Fruit fly (Drosophila melanogaster) whole organism, wandering third instar larva: ENCODE data around the gene CG9467.

Experiments
- CG32264 ChIP-seq: fragments of 200-800 bp; sonication (Bioruptor generic); optimal IDR thresholded peaks from 2 replicates; lab custom pipeline; 2016; ENCODE audit warnings: missing biosample characterization, missing genetic modification characterization
- CG9705 ChIP-seq: fragments of 200-800 bp; sonication (Bioruptor generic); optimal IDR thresholded peaks from 2 replicates; lab custom pipeline; 2018; ENCODE audit warnings: missing biosample characterization, mild to moderate bottlenecking, missing genetic modification characterization
- CrebA ChIP-seq: fragments of 200-800 bp; sonication (Bioruptor generic); optimal IDR thresholded peaks from 2 replicates; lab custom pipeline; 2016; ENCODE audit warnings: missing biosample characterization, mild to moderate bottlenecking, missing genetic modification characterization, borderline replicate concordance
- Dfd ChIP-seq: fragments of >200 bp; optimal IDR thresholded peaks from 2 replicates; lab custom pipeline; 2017; ENCODE audit warnings: missing biosample characterization, missing genetic modification characterization
- Dif ChIP-seq: fragments of 200-275, 200-300 bp; sonication (Bioruptor generic); optimal IDR thresholded peaks from 2 replicates; lab custom pipeline; 2018; ENCODE audit warnings: missing biosample characterization, missing genetic modification characterization; ENCODE audit not compliant: partially characterized antibody
- GATAd ChIP-seq: sonication (Bioruptor generic); optimal IDR thresholded peaks from 2 replicates; lab custom pipeline; 2016; ENCODE audit warnings: missing biosample characterization, missing genetic modification characterization
- HLH106 ChIP-seq: fragments of 200-800 bp; optimal IDR thresholded peaks from 3 replicates; lab custom pipeline; 2019; ENCODE audit warnings: missing biosample characterization, mild to moderate bottlenecking, missing genetic modification characterization, moderate library complexity
- Hnf4 ChIP-seq: fragments of 200-800 bp; sonication (Bioruptor generic); optimal IDR thresholded peaks from 2 replicates; lab custom pipeline; 2016; ENCODE audit warnings: missing biosample characterization, mild to moderate bottlenecking, missing genetic modification characterization
- Hr83 ChIP-seq: fragments of 200-300 bp; sonication (Bioruptor generic); optimal IDR thresholded peaks from 2 replicates; lab custom pipeline; 2016; ENCODE audit warnings: missing biosample characterization, mild to moderate bottlenecking, missing genetic modification characterization, moderate library complexity; ENCODE audit not compliant: poor library complexity, severe bottlenecking
- Jra ChIP-seq: sonication (Bioruptor generic); optimal IDR thresholded peaks from 2 replicates; lab custom pipeline; 2016; ENCODE audit warnings: missing biosample characterization, missing genetic modification characterization
- Mio ChIP-seq: sonication (Bioruptor generic); optimal IDR thresholded peaks from 2 replicates; lab custom pipeline; 2016; ENCODE audit warnings: missing biosample characterization, missing genetic modification characterization
- Myc ChIP-seq: fragments of >200 bp; optimal IDR thresholded peaks from 2 replicates; lab custom pipeline; 2017
- N ChIP-seq: fragments of >200 bp; optimal IDR thresholded peaks from 2 replicates; lab custom pipeline; 2018; ENCODE audit warnings: missing biosample characterization, missing external identifiers, missing genetic modification characterization
- OdsH ChIP-seq: fragments of 200-800 bp; sonication (Bioruptor generic); optimal IDR thresholded peaks from 2 replicates; lab custom pipeline; 2016; ENCODE audit warnings: missing biosample characterization, mild to moderate bottlenecking, missing genetic modification characterization
- Rel ChIP-seq, 2 experiments: fragments of 200-800 bp; sonication (Bioruptor generic) in 1 of 2; optimal IDR thresholded peaks; 2 replicates in 1 of 2; 3 replicates in 1 of 2; lab custom pipeline; 2016 to 2019; ENCODE audit warnings: mild to moderate bottlenecking in 2 of 2, missing biosample characterization in 2 of 2, missing genetic modification characterization in 2 of 2, moderate library complexity in 1 of 2
- Sp1 ChIP-seq: fragments of 200-800 bp; sonication (Bioruptor generic); optimal IDR thresholded peaks from 3 replicates; lab custom pipeline; 2019; ENCODE audit warnings: missing biosample characterization, mild to moderate bottlenecking, missing genetic modification characterization, moderate library complexity
- Vsx2 ChIP-seq: fragments of 200-300, 225-300 bp; sonication (Bioruptor generic); optimal IDR thresholded peaks from 2 replicates; lab custom pipeline; 2018; ENCODE audit warnings: missing biosample characterization, missing genetic modification characterization; ENCODE audit not compliant: partially characterized antibody
- br ChIP-seq: fragments of 200-800 bp; sonication (Bioruptor generic); optimal IDR thresholded peaks from 2 replicates; lab custom pipeline; 2016; ENCODE audit warnings: missing biosample characterization, missing genetic modification characterization
- brk ChIP-seq: fragments of 200-800 bp; sonication (Bioruptor generic); optimal IDR thresholded peaks from 2 replicates; lab custom pipeline; 2016; ENCODE audit warnings: missing biosample characterization, mild to moderate bottlenecking, missing genetic modification characterization
- dl ChIP-seq, 2 experiments: fragments of 175-275, 200-275 bp in 1 of 2; fragments of 200-275 bp in 1 of 2; sonication (Bioruptor generic); optimal IDR thresholded peaks; lab custom pipeline; 2018; ENCODE audit warnings: mild to moderate bottlenecking in 2 of 2, missing biosample characterization in 2 of 2, missing genetic modification characterization in 2 of 2, moderate library complexity in 2 of 2; ENCODE audit not compliant: partially characterized antibody in 2 of 2, insufficient read depth in 1 of 2
- dmrt93B ChIP-seq: fragments of 200-800 bp; sonication (Bioruptor generic); optimal IDR thresholded peaks from 2 replicates; lab custom pipeline; 2018; ENCODE audit warnings: missing biosample characterization, mild to moderate bottlenecking, missing genetic modification characterization
- dsf ChIP-seq: sonication (Bioruptor generic); optimal IDR thresholded peaks from 2 replicates; lab custom pipeline; 2016; ENCODE audit warnings: missing biosample characterization, missing genetic modification characterization, borderline replicate concordance
- ey ChIP-seq: fragments of 200-800 bp; sonication (Bioruptor generic); optimal IDR thresholded peaks from 2 replicates; lab custom pipeline; 2016; ENCODE audit warnings: missing biosample characterization, missing genetic modification characterization
- foxo ChIP-seq, 2 experiments: fragments of 200-800 bp; sonication (Bioruptor generic); optimal IDR thresholded peaks; 2 replicates in 1 of 2; 3 replicates in 1 of 2; lab custom pipeline; 2016 to 2017; ENCODE audit warnings: missing biosample characterization in 2 of 2, missing genetic modification characterization in 2 of 2
- fru ChIP-seq: fragments of 200-800 bp; sonication (Bioruptor generic); optimal IDR thresholded peaks from 3 replicates; lab custom pipeline; 2016; ENCODE audit warnings: missing biosample characterization, mild to moderate bottlenecking, missing genetic modification characterization
- h ChIP-seq: fragments of 200-800 bp; sonication (Bioruptor generic); optimal IDR thresholded peaks from 3 replicates; lab custom pipeline; 2016; ENCODE audit warnings: missing biosample characterization, mild to moderate bottlenecking, missing genetic modification characterization
- jim ChIP-seq: fragments of 175-275, 200-325 bp; sonication (Bioruptor generic); optimal IDR thresholded peaks from 2 replicates; lab custom pipeline; 2016; ENCODE audit warnings: missing biosample characterization, mild to moderate bottlenecking, missing genetic modification characterization
- pan ChIP-seq: fragments of >200 bp; optimal IDR thresholded peaks from 2 replicates; lab custom pipeline; 2017
- psq ChIP-seq: fragments of 200-800 bp; sonication (Bioruptor generic); optimal IDR thresholded peaks from 3 replicates; lab custom pipeline; 2017; ENCODE audit warnings: missing biosample characterization, mild to moderate bottlenecking, missing genetic modification characterization, moderate library complexity
- rgr ChIP-seq: fragments of 200-800 bp; sonication (Bioruptor generic); optimal IDR thresholded peaks from 3 replicates; lab custom pipeline; 2016; ENCODE audit warnings: missing biosample characterization, mild to moderate bottlenecking, missing genetic modification characterization
- sage ChIP-seq: fragments of 200-800 bp; sonication (Bioruptor generic); optimal IDR thresholded peaks from 2 replicates; lab custom pipeline; 2016; ENCODE audit warnings: missing biosample characterization, mild to moderate bottlenecking, missing genetic modification characterization
- sv ChIP-seq: fragments of 200-800 bp; sonication (Bioruptor generic); optimal IDR thresholded peaks from 3 replicates; lab custom pipeline; 2016; ENCODE audit warnings: missing biosample characterization, missing genetic modification characterization
- tai ChIP-seq: sonication (Bioruptor generic); optimal IDR thresholded peaks from 2 replicates; lab custom pipeline; 2016; ENCODE audit warnings: missing biosample characterization, missing genetic modification characterization
- woc ChIP-seq: sonication (Bioruptor generic); optimal IDR thresholded peaks from 2 replicates; lab custom pipeline; 2016; ENCODE audit warnings: missing biosample characterization, mild to moderate bottlenecking, missing genetic modification characterization

The CG9467 gene

dm6 chr3R:9774147-9774546 lies 26.7 kb downstream of the CG9467 start, which contains the start of gene Whamy:
Whamy (minus strand) TSS chr3R:9774419.
- TF ChIP-seq Sp1 (GFP tag; lab: Kevin White, UChicago) = peak; percentile 27
- TF ChIP-seq dsf (GFP tag; lab: Kevin White, UChicago) = no peak
- TF ChIP-seq OdsH (GFP tag; lab: Kevin White, UChicago) = peak; percentile 17
- no peak for TF ChIP-seq fru (GFP tag; lab: Kevin White, UChicago)
- TF ChIP-seq sage (GFP tag; lab: Kevin White, UChicago) = no peak
- TF ChIP-seq rgr (GFP tag; lab: Kevin White, UChicago) = peak; percentile 4
- TF ChIP-seq Hr83 (GFP tag; lab: Kevin White, UChicago) = peak; percentile 12
- TF ChIP-seq tai = no peak
- TF ChIP-seq Rel (GFP tag; optimal IDR thresholded peaks at IDR 0.05; lab: Kevin White, UChicago) = no peak
- TF ChIP-seq Rel (tag; optimal IDR thresholded peaks at IDR 0.05; lab: Kevin White, UChicago) = peak; percentile 93
- peak; percentile 24 for TF ChIP-seq br
- peak; percentile 8 for TF ChIP-seq Jra
- peak; percentile 5 for TF ChIP-seq h (GFP tag; lab: Kevin White, UChicago)
- TF ChIP-seq, all 38 proteins: peak for 8

- peak; percentile 94 for TF ChIP-seq psq
- TF ChIP-seq Rel (GFP tag; optimal IDR thresholded peaks at IDR 0.05; lab: Kevin White, UChicago) = peak; percentile 89
- TF ChIP-seq Rel (tag; optimal IDR thresholded peaks at IDR 0.05; lab: Kevin White, UChicago) = peak; percentile 87
- peak; percentile 98 for TF ChIP-seq OdsH (GFP tag; lab: Kevin White, UChicago)
- TF ChIP-seq woc (GFP tag; lab: Kevin White, UChicago) = peak; percentile 97
- TF ChIP-seq br = peak; percentile 97
- TF ChIP-seq sv (GFP tag; lab: Kevin White, UChicago) = peak; percentile 91
- TF ChIP-seq rgr (GFP tag; lab: Kevin White, UChicago) = peak; percentile 99
- peak; percentile 98 for TF ChIP-seq ey (GFP tag; lab: Kevin White, UChicago)
- no peak for TF ChIP-seq Dfd (GFP tag; lab: Kevin White, UChicago)
- peak; percentile 5 for TF ChIP-seq jim
- peak; percentile 73 for TF ChIP-seq Mio (GFP tag; lab: Kevin White, UChicago)
- TF ChIP-seq dmrt93B (GFP tag; lab: Kevin White, UChicago) = peak; percentile 82
- peak; percentile 41 for TF ChIP-seq Hr83 (GFP tag; lab: Kevin White, UChicago)
- peak; percentile 88 for TF ChIP-seq CG9705 (GFP tag; lab: Kevin White, UChicago)
- TF ChIP-seq N (GFP tag; lab: Kevin White, UChicago) = no peak
- peak; percentile 53 to 99 for TF ChIP-seq foxo (GFP tag; optimal IDR thresholded peaks at IDR 0.05; lab: Kevin White, UChicago)
- TF ChIP-seq Myc (lab: Kevin White, UChicago) = no peak
- peak; percentile 97 for TF ChIP-seq Jra
- TF ChIP-seq fru (GFP tag; lab: Kevin White, UChicago) = peak; percentile 98
- TF ChIP-seq sage (GFP tag; lab: Kevin White, UChicago) = peak; percentile 95
- peak; percentile 96 for TF ChIP-seq Sp1 (GFP tag; lab: Kevin White, UChicago)
- no peak for TF ChIP-seq brk (GFP tag; lab: Kevin White, UChicago)
- peak; percentile 86 for TF ChIP-seq GATAd
- peak; percentile 92 for TF ChIP-seq CG32264 (GFP tag; lab: Kevin White, UChicago)
- no peak for TF ChIP-seq Dif
- no peak for TF ChIP-seq CrebA (GFP tag; lab: Kevin White, UChicago)
- peak; percentile 95 for TF ChIP-seq HLH106 (tag; lab: Kevin White, UChicago)
- TF ChIP-seq Hnf4 = peak; percentile 98
- peak; percentile 87 for TF ChIP-seq dsf (GFP tag; lab: Kevin White, UChicago)
- TF ChIP-seq h (GFP tag; lab: Kevin White, UChicago) = peak; percentile 99
- TF ChIP-seq dl (GFP tag; optimal IDR thresholded peaks at IDR 0.05; lab: Kevin White, UChicago; ENCODE audit: insufficient read depth in 1 of 2, partially characterized antibody in 2 of 2) = no peak
- no peak for TF ChIP-seq Vsx2
- no peak for TF ChIP-seq tai
- TF ChIP-seq, all 38 proteins: peak for 24
These were observed 29.3 kb downstream of the CG9467 start, which contains the start of gene CG9471 for dm6 chr3R:9771519-9771972. CG9471 (minus strand) TSS chr3R:9771542.

dm6 chr3R:9770127-9770526 lies 30.7 kb downstream of the CG9467 start:
- TF ChIP-seq Hnf4 (no peak), CG32264 (GFP tag; lab: Kevin White, UChicago) (no peak), HLH106 (tag; lab: Kevin White, UChicago) (no peak), rgr (GFP tag; lab: Kevin White, UChicago) (no peak), dmrt93B (GFP tag; lab: Kevin White, UChicago) (no peak), Jra (no peak), Dif (no peak), sage (GFP tag; lab: Kevin White, UChicago) (no peak), pan (no peak)
